Worm (Caenorhabditis elegans): ENCODE results near the gene Y51A2A.16.

ce11 chrV:18270403-18270802 is 10.3 kb downstream of the Y51A2A.16 start, which contains the start of gene Y37H2C.4:
- TF ChIP-seq nhr-12 (tag; optimal IDR thresholded peaks at IDR 0.05) (no peak), blmp-1 (tag; optimal IDR thresholded peaks at IDR 0.05) (no peak), unc-62 (GFP tag; optimal IDR thresholded peaks at IDR 0.05) (no peak)

Data from whole organism, mixed stage, embryonic.